Worm (Caenorhabditis elegans) whole organism, L1 larva: ENCODE measurements around the gene srz-94.

Experiments used
- ceh-63 ChIP-seq: fragments of 200-800 bp; sonication (Bioruptor generic); optimal IDR thresholded peaks from 2 replicates; lab custom pipeline; 2018; ENCODE audit warnings: mild to moderate bottlenecking, missing genetic modification characterization, missing compliant biosample characterization
- ceh-8 ChIP-seq: fragments of 200-800 bp; sonication (Bioruptor generic); optimal IDR thresholded peaks from 2 replicates; lab custom pipeline; 2018; ENCODE audit warnings: mild to moderate bottlenecking, missing genetic modification characterization, moderate library complexity, missing compliant biosample characterization
- ceh-82 ChIP-seq, 3 experiments: fragments of 150-350 bp in 1 of 3; sonication (generic microtip) in 2 of 3; optimal IDR thresholded peaks; 2 replicates each; lab custom pipeline; 2014 to 2017; ENCODE audit warnings: missing biosample characterization in 3 of 3, missing genetic modification characterization in 3 of 3
- ceh-90 ChIP-seq: sonication (generic microtip); optimal IDR thresholded peaks from 2 replicates; lab custom pipeline; 2016; ENCODE audit warnings: missing genetic modification characterization, missing compliant biosample characterization
- ces-1 ChIP-seq: fragments of 150-350 bp; optimal IDR thresholded peaks from 2 replicates; lab custom pipeline; 2014; ENCODE audit warnings: missing biosample characterization, missing genetic modification reagents, missing genetic modification characterization
- dpl-1 ChIP-seq, 3 experiments: fragments of 150-350 bp in 2 of 3; sonication (generic microtip) in 1 of 3; optimal IDR thresholded peaks; 2 replicates each; lab custom pipeline; 2014 to 2017; ENCODE audit warnings: missing biosample characterization in 3 of 3, missing genetic modification characterization in 3 of 3, missing genetic modification reagents in 3 of 3
- dsc-1 ChIP-seq: sonication (generic microtip); optimal IDR thresholded peaks from 2 replicates; lab custom pipeline; 2016; ENCODE audit warnings: mild to moderate bottlenecking, missing genetic modification characterization, missing compliant biosample characterization
- efl-1 ChIP-seq, 4 experiments: fragments of 150-350 bp; optimal IDR thresholded peaks in 3 of 4; peaks in 1 of 4; 1 replicate in 1 of 4; 2 replicates in 3 of 4; lab custom pipeline; 2014; ENCODE audit warnings: missing biosample characterization in 2 of 4, missing genetic modification characterization in 2 of 4, missing genetic modification reagents in 2 of 4
- egl-27 ChIP-seq, 2 experiments: fragments of 150-350 bp in 1 of 2; sonication (generic microtip); optimal IDR thresholded peaks; 3 replicates each; lab custom pipeline; 2017 to 2018; ENCODE audit warnings: missing biosample characterization in 2 of 2, missing genetic modification characterization in 2 of 2, missing genetic modification reagents in 2 of 2
- elt-2 ChIP-seq: sonication (generic microtip); optimal IDR thresholded peaks from 2 replicates; lab custom pipeline; 2016; ENCODE audit warnings: missing genetic modification characterization, mild to moderate bottlenecking, inconsistent platforms, missing compliant biosample characterization, missing genetic modification reagents
- fkh-10 ChIP-seq: sonication (generic microtip); optimal IDR thresholded peaks from 2 replicates; lab custom pipeline; 2017; ENCODE audit warnings: missing biosample characterization, missing genetic modification reagents, missing genetic modification characterization
- fkh-8 ChIP-seq: sonication (generic microtip); optimal IDR thresholded peaks from 2 replicates; lab custom pipeline; 2016; ENCODE audit warnings: mild to moderate bottlenecking, missing genetic modification characterization, missing compliant biosample characterization
- fos-1 ChIP-seq: fragments of 150-350 bp; optimal IDR thresholded peaks from 2 replicates; lab custom pipeline; 2014; ENCODE audit warnings: missing biosample characterization, missing genetic modification characterization
- hlh-17 ChIP-seq: fragments of 200-800 bp; sonication (Bioruptor generic); optimal IDR thresholded peaks from 2 replicates; lab custom pipeline; 2018; ENCODE audit warnings: missing genetic modification characterization, mild to moderate bottlenecking, missing compliant biosample characterization, moderate library complexity, borderline replicate concordance
- hlh-4 ChIP-seq: sonication (generic microtip); optimal IDR thresholded peaks from 2 replicates; lab custom pipeline; 2016; ENCODE audit warnings: mild to moderate bottlenecking, missing genetic modification characterization, missing compliant biosample characterization
- hpl-2 ChIP-seq: fragments of 150-350 bp; optimal IDR thresholded peaks from 2 replicates; lab custom pipeline; 2014; ENCODE audit warnings: missing biosample characterization, missing genetic modification reagents, missing genetic modification characterization
- isw-1 ChIP-seq: fragments of 200-800 bp; sonication (Bioruptor generic); IDR thresholded peaks from 2 replicates; pipeline ENCODE4 v1.3.6; 2022; ENCODE audit warnings: missing genetic modification characterization, missing compliant biosample characterization
- lin-13 ChIP-seq: fragments of 150-350 bp; optimal IDR thresholded peaks from 2 replicates; lab custom pipeline; 2014; ENCODE audit warnings: missing biosample characterization, missing genetic modification reagents, missing genetic modification characterization
- mab-9 ChIP-seq: fragments of 200-800 bp; sonication (Bioruptor generic); IDR thresholded peaks from 2 replicates; pipeline ENCODE4 v1.3.6; 2022; ENCODE audit warnings: missing genetic modification reagents, missing genetic modification characterization, missing compliant biosample characterization
- mep-1 ChIP-seq: fragments of 150-350 bp; optimal IDR thresholded peaks from 2 replicates; lab custom pipeline; 2014; ENCODE audit warnings: missing biosample characterization, missing genetic modification characterization
- nhr-19 ChIP-seq: fragments of 200-800 bp; sonication (Bioruptor generic); conservative IDR thresholded peaks from 2 replicates; pipeline ENCODE4 v1.3.6; 2022; ENCODE audit warnings: missing genetic modification characterization, missing compliant biosample characterization
- nhr-71 ChIP-seq: sonication (generic microtip); optimal IDR thresholded peaks from 2 replicates; lab custom pipeline; 2016; ENCODE audit warnings: mild to moderate bottlenecking, missing genetic modification characterization, moderate library complexity, missing compliant biosample characterization
- nhr-77 ChIP-seq: fragments of 150-350 bp; optimal IDR thresholded peaks from 2 replicates; lab custom pipeline; 2014; ENCODE audit warnings: missing biosample characterization, missing genetic modification characterization
- nhr-84 ChIP-seq: sonication (generic microtip); optimal IDR thresholded peaks from 2 replicates; lab custom pipeline; 2017; ENCODE audit warnings: missing biosample characterization, missing genetic modification characterization
- nhr-90 ChIP-seq: sonication (generic microtip); optimal IDR thresholded peaks from 2 replicates; lab custom pipeline; 2016; ENCODE audit warnings: mild to moderate bottlenecking, missing genetic modification characterization, missing compliant biosample characterization; ENCODE audit not compliant: poor library complexity
- pag-3 ChIP-seq: sonication (generic microtip); optimal IDR thresholded peaks from 2 replicates; lab custom pipeline; 2017; ENCODE audit warnings: missing genetic modification characterization, mild to moderate bottlenecking, missing compliant biosample characterization, antibody characterized with exemption, borderline replicate concordance; ENCODE audit not compliant: insufficient read depth
- rnt-1 ChIP-seq: sonication (generic microtip); optimal IDR thresholded peaks from 2 replicates; lab custom pipeline; 2016; ENCODE audit warnings: mild to moderate bottlenecking, missing genetic modification characterization, moderate library complexity, missing compliant biosample characterization
- skn-1 ChIP-seq: fragments of 150-350 bp; optimal IDR thresholded peaks from 2 replicates; lab custom pipeline; 2014; ENCODE audit warnings: missing biosample characterization, missing genetic modification characterization
- tlp-1 ChIP-seq: fragments of 150-350 bp; optimal IDR thresholded peaks from 2 replicates; lab custom pipeline; 2014; ENCODE audit warnings: missing biosample characterization, missing genetic modification characterization
- unc-130 ChIP-seq: fragments of 150-350 bp; optimal IDR thresholded peaks from 2 replicates; lab custom pipeline; 2017; ENCODE audit warnings: missing biosample characterization, missing genetic modification characterization, inconsistent platforms
- unc-62 ChIP-seq: fragments of 150-350 bp; optimal IDR thresholded peaks from 2 replicates; lab custom pipeline; 2014; ENCODE audit warnings: missing biosample characterization, missing genetic modification reagents, missing genetic modification characterization
- unc-86 ChIP-seq: sonication (generic microtip); optimal IDR thresholded peaks from 2 replicates; lab custom pipeline; 2016; ENCODE audit warnings: missing genetic modification characterization, missing compliant biosample characterization
- xbp-1 ChIP-seq: sonication (generic microtip); optimal IDR thresholded peaks from 2 replicates; lab custom pipeline; 2016; ENCODE audit warnings: missing genetic modification characterization, missing compliant biosample characterization
- zag-1 ChIP-seq: fragments of 150-350 bp; optimal IDR thresholded peaks from 2 replicates; lab custom pipeline; 2014; ENCODE audit warnings: missing biosample characterization, missing genetic modification characterization
- zip-4 ChIP-seq: fragments of 200-800 bp; sonication (Bioruptor generic); optimal IDR thresholded peaks from 2 replicates; lab custom pipeline; 2018; ENCODE audit warnings: mild to moderate bottlenecking, missing genetic modification characterization, moderate library complexity, missing compliant biosample characterization
- ztf-11 ChIP-seq, 2 experiments: sonication (generic microtip); optimal IDR thresholded peaks; 2 replicates each; lab custom pipeline; 2016 to 2017; ENCODE audit warnings: missing genetic modification characterization in 2 of 2, missing biosample characterization in 1 of 2, missing compliant biosample characterization in 1 of 2

Gene srz-94

ce11 chrV:17044500-17044899 lies 8.8 kb upstream of the srz-94 start, which contains the start of gene F28B1.2:
Gene F28B1.2, plus strand, starts transcription at chrV:17044800.
- TF ChIP-seq hpl-2 (GFP tag; lab: Kevin White, UChicago) (no peak), elt-2 (tag; lab: Kevin White, UChicago) (no peak), efl-1 (optimal IDR thresholded peaks at IDR 0.05; lab: Kevin White, UChicago) (no peak), efl-1 (GFP tag; optimal IDR thresholded peaks at IDR 0.05 in 1 of 2; lab: Kevin White, UChicago) (peak in 1 of 2 experiments; percentile 48), nhr-19 (GFP tag; lab: Robert Waterston, UW) (no peak), egl-27 (tag; optimal IDR thresholded peaks at IDR 0.05; lab: Kevin White, UChicago) (no peak), nhr-84 (tag; lab: Kevin White, UChicago) (no peak), zip-4 (GFP tag; lab: Kevin White, UChicago) (no peak), xbp-1 (tag; lab: Kevin White, UChicago) (no peak)

ce11 chrV:17042263-17042662 lies 6.5 kb upstream of the srz-94 start, which contains the start of gene hpo-33:
Gene hpo-33, plus strand, starts transcription at chrV:17042563.
- TF ChIP-seq ztf-11 (tag; optimal IDR thresholded peaks at IDR 0.05; lab: Kevin White, UChicago) (no peak), efl-1 (optimal IDR thresholded peaks at IDR 0.05; lab: Kevin White, UChicago) (no peak), efl-1 (GFP tag; optimal IDR thresholded peaks at IDR 0.05 in 1 of 2; lab: Kevin White, UChicago) (peak in 1 of 2 experiments; percentile 44), nhr-77 (tag; lab: Kevin White, UChicago) (no peak)
- TF ChIP-seq, all 84 proteins: peak for 1

- TF ChIP-seq unc-130 (no peak), unc-86 (no peak), mab-9 (GFP tag; lab: Robert Waterston, UW) (no peak), nhr-90 (tag; lab: Kevin White, UChicago) (no peak), tlp-1 (no peak), fkh-10 (GFP tag; lab: Kevin White, UChicago) (no peak), fos-1 (no peak), dsc-1 (no peak), hlh-4 (peak; percentile 98), ceh-63 (GFP tag; lab: Kevin White, UChicago) (no peak), dpl-1 (GFP tag; optimal IDR thresholded peaks at IDR 0.05; lab: Kevin White, UChicago) (no peak), fkh-8 (tag; lab: Kevin White, UChicago) (peak; percentile 3)
- TF ChIP-seq, all 84 proteins: peak for 2
Measured at ce11 chrV:17030430-17030829, 5.3 kb downstream of the srz-94 start.

ce11 chrV:17026289-17026688 lies 9.5 kb downstream of the srz-94 start, which contains the start of gene F49H6.15:
Gene F49H6.15, minus strand, starts transcription at chrV:17026389.
- no peak for TF ChIP-seq unc-62
- no peak for TF ChIP-seq efl-1 (optimal IDR thresholded peaks at IDR 0.05; lab: Kevin White, UChicago)
- no peak for TF ChIP-seq efl-1 (GFP tag; optimal IDR thresholded peaks at IDR 0.05 in 1 of 2; lab: Kevin White, UChicago)
- TF ChIP-seq isw-1 (GFP tag; lab: Robert Waterston, UW) = no peak
- TF ChIP-seq ceh-8 (GFP tag; lab: Kevin White, UChicago) = no peak
- no peak for TF ChIP-seq zag-1 (tag; lab: Kevin White, UChicago)
- no peak for TF ChIP-seq ceh-90
- no peak for TF ChIP-seq skn-1 (tag; lab: Kevin White, UChicago)
- TF ChIP-seq pag-3 = no peak
- no peak for TF ChIP-seq hlh-4
- no peak for TF ChIP-seq hlh-17 (GFP tag; lab: Kevin White, UChicago)
- TF ChIP-seq rnt-1 = no peak
- TF ChIP-seq ces-1 (GFP tag; lab: Kevin White, UChicago) = no peak
- no peak for TF ChIP-seq mep-1 (tag; lab: Kevin White, UChicago)
- TF ChIP-seq nhr-71 = no peak
- TF ChIP-seq lin-13 (GFP tag; lab: Kevin White, UChicago) = no peak
- no peak for TF ChIP-seq ceh-82 (tag; optimal IDR thresholded peaks at IDR 0.05; lab: Kevin White, UChicago)
- TF ChIP-seq nhr-90 (tag; lab: Kevin White, UChicago) = no peak
- TF ChIP-seq, all 84 proteins: peak for 0
